Fruit fly (Drosophila melanogaster): Measurements from ENCODE around the gene CG43731.

DNA sequence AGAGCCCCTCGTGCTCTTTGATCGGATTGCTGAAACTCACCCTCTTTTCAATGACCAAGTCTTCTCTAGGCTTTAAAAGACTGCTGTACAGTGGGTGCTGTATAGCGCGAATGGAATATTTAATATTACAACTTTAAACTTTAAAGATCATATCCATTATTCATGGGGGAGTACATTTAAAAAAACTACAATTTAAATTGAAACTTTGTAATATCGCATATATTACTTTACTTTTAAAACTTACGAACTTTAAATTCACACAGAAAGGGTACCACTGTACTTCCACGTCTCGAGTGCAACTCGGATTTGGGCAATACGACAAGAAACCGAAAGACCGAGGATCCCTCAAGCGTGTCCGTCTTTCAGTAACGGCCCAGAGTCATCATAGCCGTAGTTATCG is 42.9 kb upstream of the CG43731 start, which contains the start of gene Phlpp:
- no peak for TF ChIP-seq Smox (GFP tag; optimal IDR thresholded peaks at IDR 0.05)
- no peak for TF ChIP-seq CG16779 (tag; optimal IDR thresholded peaks at IDR 0.05)
- no peak for TF ChIP-seq Sox15 (GFP tag; optimal IDR thresholded peaks at IDR 0.05)
- TF ChIP-seq CG11902 (GFP tag; optimal IDR thresholded peaks at IDR 0.05) = no peak
- TF ChIP-seq fkh (GFP tag; optimal IDR thresholded peaks at IDR 0.05) = no peak
- TF ChIP-seq CG10631 (GFP tag; optimal IDR thresholded peaks at IDR 0.05) = no peak
- no peak for TF ChIP-seq acj6 (GFP tag; optimal IDR thresholded peaks at IDR 0.05)
- TF ChIP-seq CG10669 (GFP tag; optimal IDR thresholded peaks at IDR 0.05) = no peak
- TF ChIP-seq Sox14 (GFP tag; optimal IDR thresholded peaks at IDR 0.05) = no peak
- no peak for TF ChIP-seq Met (GFP tag; optimal IDR thresholded peaks at IDR 0.05)
- no peak for TF ChIP-seq CG6854 (GFP tag; optimal IDR thresholded peaks at IDR 0.05)
- no peak for TF ChIP-seq CG3919 (GFP tag; optimal IDR thresholded peaks at IDR 0.05)
- TF ChIP-seq ss (GFP tag; optimal IDR thresholded peaks at IDR 0.05) = no peak
- TF ChIP-seq achi (GFP tag; optimal IDR thresholded peaks at IDR 0.05) = no peak
